Fruit fly (Drosophila melanogaster) S2 (cell line): ENCODE data around the gene RanBP3.

ENCODE experiments used
- CG8478 ChIP-seq: fragments of >200 bp; optimal IDR thresholded peaks from 2 replicates; lab custom pipeline; 2018
- CTCF ChIP-seq, 2 experiments: fragments of >200 bp; optimal IDR thresholded peaks; 2 replicates each; lab custom pipeline; 2018

RanBP3 gene

DNA sequence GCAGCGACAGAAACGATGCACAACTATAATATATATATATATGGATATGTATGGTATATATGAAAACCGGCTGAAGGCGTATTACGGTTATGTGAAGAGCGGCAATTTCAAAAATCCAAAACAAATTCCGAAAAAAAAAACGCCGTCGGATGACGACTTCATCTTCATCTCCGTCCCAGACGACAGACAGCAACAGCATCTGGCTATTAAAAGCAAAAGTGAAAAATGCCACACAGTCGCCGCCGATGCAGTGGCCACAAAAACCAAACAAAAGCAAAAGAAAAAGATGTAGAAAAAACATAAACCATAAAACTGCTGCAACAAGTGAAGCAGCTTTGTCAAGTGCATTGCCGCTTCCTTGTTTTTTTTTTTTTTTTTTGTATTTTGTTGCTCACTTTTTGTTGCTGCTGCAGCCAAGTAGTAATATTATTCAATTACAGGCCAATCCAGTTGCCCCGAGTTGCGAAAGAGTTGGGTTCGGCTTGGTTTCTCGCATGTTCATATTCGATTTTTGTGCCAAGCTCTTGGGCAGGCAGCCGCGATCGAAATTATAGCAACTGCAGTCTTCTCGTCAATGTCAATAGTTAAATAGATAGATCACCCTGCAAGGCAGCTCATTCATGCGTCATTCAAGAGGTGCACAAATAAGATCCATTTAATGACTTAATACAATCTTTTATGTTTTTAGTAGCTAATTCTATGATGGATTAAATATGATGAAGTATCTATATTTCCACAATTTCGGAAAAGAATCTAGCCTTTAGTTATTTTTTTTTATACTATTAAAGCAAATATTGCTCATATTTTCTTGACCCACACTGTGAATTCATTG, 17.8 kb downstream of the RanBP3 start:
- no peak for TF ChIP-seq CTCF (optimal IDR thresholded peaks at IDR 0.05; lab: Kevin White, UChicago)
- TF ChIP-seq CG8478, result no peak

DNA sequence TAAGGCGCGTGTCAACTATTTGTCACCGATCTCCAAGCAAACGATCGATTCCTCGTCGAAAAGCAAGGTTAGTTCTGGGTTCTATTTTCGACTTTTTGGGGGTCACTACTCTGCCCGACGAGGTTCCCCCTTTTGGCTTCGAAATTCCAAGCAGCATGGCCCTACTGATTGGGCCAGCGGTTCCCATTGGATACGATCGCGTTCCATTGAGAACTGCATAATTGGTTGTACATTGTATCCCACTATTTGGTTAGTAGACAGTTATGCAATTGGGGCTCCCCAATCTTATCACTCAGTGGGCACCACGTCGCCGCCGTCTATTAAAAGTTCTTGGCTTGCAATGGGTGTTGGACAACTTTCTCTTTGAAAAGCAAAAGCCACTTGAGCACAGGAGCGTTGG, 18.9 kb downstream of the RanBP3 start:
- TF ChIP-seq CG8478, result no peak
- TF ChIP-seq CTCF (optimal IDR thresholded peaks at IDR 0.05; lab: Kevin White, UChicago), result no peak

DNA sequence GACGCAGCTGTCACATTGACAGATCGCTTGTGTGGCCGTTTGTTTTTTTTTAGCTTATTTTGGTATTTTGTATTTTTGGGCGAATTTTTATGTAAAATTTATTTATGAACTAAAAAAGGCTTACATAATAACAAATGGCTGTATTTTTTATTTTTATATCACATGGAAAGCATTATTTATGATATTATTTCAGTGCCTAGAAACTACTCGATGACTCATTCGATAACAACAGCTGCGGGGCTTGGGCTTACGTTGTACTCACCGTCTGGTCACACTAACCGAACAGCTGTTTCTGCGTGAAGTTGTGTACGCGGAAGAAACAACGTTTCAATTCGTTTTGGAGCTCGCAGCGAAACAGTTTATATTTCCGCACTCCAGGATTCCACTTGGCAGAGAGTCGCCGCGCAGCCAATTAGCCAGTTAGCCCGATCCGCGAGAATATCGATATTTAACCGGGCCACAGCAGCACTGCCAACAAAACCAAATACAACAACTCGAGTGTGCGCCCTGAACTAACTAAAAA, 19.6 kb downstream of the RanBP3 start, which contains the start of the genes Hmgcr and Rpn9:
Hmgcr (plus strand) TSS at position 335 of the 523 bp plus-strand sequence.
Rpn9 (minus strand) TSS at position 473 of the 523 bp plus-strand sequence.
- no peak for TF ChIP-seq CTCF (optimal IDR thresholded peaks at IDR 0.05; lab: Kevin White, UChicago)
- no peak for TF ChIP-seq CG8478

DNA sequence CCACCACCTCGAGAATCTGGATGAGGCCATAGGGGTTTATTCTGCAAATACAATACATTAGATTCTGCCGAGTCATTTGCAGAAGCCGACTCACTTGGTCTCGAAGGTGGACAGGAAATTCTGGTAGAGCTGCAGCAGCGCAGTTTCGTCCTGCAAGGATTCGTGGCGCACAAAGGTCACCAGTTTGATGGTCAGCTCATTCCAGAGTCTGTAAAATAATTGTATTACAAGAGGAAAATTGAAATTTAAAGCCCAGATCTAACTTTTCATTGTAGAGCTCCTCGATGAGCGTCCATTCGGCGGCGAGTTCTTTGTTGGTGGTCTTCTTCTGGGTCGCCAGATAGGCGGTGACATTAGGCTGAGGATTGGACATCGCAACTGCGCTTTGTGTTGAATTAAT, 20.1 kb downstream of the RanBP3 start:
- TF ChIP-seq CTCF (optimal IDR thresholded peaks at IDR 0.05; lab: Kevin White, UChicago), result no peak
- no peak for TF ChIP-seq CG8478

DNA sequence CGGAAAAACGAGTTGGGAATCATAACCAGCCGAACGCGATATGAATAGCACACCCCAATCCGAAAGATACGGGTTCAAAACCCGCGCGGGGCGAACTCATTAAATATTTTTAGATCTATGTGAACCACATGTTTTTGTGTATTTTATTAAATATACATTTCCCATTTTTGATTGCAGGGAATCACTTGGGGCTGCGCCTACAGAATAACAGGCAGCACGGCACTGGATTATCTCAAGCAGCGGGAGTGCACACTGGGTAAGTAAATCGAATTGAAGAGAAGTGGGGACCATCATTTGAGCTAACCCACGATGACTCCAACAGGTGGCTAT, 22.2 kb downstream of the RanBP3 start:
- TF ChIP-seq CTCF (optimal IDR thresholded peaks at IDR 0.05; lab: Kevin White, UChicago) (no peak), CG8478 (no peak)

DNA sequence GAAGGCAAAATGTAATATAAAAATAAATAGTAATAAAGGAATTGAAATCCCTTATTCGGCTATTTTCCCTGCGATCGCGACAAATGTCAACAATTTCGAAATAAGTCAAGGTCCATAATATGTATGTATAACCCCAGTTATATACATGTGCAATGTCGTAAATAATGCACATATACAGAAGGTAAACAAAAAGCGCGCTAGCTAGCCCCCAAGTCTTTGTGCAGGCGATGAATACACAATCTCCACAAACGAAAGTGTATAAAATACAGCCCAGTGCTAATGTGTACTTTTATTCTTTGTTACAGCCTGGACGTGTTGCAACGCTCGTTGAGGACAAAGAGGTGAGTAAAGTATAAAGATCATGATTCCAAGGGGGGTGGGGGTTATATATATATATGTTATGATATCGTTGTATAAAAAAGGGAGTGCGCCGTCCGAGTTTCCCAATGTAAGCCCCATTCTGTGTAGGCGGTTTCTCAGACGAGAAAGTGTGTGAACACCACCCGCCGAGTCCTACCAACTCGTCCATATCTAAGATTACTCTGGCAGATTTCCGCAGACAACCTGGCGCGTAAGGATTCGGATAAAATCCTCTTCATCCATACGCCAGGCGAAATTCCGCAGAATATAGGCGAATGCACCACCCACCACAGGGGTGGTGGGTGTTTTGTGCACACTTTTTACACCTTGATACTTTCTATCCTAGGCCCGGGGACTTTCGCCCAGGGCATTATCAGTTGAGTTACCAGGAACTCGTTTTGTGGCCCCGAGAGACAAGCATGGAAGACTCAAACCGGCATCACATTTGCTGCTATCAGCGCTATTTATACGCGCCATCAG, 22.8 kb downstream of the RanBP3 start:
- TF ChIP-seq CG8478 (no peak), CTCF (optimal IDR thresholded peaks at IDR 0.05; lab: Kevin White, UChicago) (no peak)

DNA sequence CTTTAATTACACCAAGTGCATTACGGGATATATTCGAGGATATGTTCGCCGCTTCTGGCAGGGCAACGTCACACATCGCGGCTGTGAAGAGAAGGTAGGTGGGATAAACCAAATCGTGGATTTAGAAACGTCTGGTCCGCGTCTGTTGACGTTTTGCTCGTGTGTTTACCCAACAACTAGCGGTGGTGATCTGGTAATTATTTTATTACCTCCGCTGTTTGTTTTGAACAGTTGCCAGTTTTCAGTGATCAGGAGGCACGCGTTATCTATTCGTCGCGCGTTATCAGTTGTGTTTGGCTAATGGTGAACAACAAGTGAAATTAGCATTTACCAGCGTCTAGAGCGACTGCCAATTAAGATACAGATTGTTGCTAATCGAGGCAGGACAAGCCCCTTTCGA, 23.6 kb downstream of the RanBP3 start:
- no peak for TF ChIP-seq CTCF (optimal IDR thresholded peaks at IDR 0.05; lab: Kevin White, UChicago)
- no peak for TF ChIP-seq CG8478

DNA sequence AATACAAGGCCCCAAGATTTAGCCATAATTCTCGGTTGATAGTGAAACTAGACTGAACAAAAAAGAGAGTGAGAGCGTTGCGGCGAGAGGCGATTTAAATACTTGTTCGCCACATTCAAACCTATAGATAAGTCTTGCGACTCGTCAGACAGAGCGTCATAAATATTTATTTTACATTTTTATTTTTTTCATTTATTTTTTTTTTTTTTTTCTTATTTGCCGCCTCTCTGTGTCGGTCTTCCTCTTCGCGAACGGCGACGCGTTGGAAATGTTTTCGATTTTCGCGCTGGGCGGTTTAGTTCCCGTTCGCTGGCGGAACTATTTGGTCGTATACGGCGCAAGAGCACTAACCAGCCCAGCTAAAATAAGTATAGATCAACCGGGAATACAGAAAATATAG, 24.5 kb downstream of the RanBP3 start:
- TF ChIP-seq CG8478, result no peak
- no peak for TF ChIP-seq CTCF (optimal IDR thresholded peaks at IDR 0.05; lab: Kevin White, UChicago)

DNA sequence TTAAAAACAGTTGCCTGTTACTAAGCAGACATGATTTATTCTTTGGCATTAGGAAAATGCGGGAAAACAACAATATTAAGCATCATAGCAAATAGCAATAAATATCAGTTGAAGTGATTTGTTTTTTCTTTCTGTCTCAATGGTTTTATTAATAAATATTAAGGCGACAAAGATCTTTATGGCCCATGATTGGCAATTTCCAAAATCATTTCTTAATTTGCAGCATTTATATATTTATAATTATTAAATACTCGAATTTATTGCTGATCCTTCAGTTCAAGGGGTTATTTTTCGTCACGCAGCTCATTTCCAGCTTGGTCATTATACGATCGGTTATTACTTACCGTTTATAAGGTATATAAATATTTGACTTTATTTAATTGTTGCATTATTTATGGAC, 25.0 kb downstream of the RanBP3 start:
- no peak for TF ChIP-seq CG8478
- no peak for TF ChIP-seq CTCF (optimal IDR thresholded peaks at IDR 0.05; lab: Kevin White, UChicago)

DNA sequence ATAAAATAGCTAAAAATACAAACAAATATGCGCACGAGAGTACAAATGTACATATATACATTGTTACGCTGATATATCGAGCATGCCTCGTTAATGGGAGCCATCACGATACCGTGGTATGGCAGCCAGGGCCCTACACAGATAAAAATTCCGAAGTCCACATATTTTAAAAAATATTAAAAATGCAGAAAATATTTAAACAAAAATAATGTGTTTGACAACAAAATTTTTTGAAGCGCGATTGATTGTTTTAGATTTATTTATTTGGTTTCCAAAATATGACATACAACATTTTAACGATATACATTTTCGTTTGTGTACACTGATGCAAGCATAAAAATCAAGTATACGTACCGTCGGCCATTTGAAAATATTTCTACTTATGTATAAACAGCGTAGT, 25.9 kb downstream of the RanBP3 start:
- TF ChIP-seq CTCF (optimal IDR thresholded peaks at IDR 0.05; lab: Kevin White, UChicago) (no peak), CG8478 (no peak)

DNA sequence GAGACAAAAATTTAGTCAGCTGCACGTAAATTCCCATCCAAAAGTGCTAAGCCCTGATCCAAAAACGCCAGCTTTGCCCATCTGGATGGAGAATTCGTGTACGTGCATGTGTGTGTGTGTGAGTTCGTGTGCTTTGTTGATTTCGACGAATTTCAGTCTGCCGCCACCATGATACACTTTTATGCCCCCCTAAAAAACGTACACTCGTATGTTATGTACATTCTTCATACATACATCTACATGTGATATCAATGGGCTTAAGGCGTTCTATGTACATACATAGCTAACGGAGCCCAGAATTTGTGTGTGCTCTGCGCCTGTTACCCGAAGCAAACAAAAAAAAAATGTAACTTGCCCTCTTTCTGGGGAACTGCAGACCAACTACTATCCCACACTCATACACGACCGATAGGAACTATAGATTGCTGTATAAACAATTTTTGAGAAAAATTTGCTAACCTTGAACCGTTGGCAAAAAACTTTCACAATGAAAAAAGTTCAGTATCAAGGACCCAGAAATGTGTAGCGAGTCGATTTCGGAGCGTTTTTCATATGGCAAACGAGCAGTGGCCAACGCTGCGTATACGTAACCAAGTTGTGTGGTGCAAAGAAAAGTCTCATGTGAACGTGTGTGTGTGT, 26.8 kb downstream of the RanBP3 start:
- TF ChIP-seq CTCF (optimal IDR thresholded peaks at IDR 0.05; lab: Kevin White, UChicago), result no peak
- TF ChIP-seq CG8478, result no peak

DNA sequence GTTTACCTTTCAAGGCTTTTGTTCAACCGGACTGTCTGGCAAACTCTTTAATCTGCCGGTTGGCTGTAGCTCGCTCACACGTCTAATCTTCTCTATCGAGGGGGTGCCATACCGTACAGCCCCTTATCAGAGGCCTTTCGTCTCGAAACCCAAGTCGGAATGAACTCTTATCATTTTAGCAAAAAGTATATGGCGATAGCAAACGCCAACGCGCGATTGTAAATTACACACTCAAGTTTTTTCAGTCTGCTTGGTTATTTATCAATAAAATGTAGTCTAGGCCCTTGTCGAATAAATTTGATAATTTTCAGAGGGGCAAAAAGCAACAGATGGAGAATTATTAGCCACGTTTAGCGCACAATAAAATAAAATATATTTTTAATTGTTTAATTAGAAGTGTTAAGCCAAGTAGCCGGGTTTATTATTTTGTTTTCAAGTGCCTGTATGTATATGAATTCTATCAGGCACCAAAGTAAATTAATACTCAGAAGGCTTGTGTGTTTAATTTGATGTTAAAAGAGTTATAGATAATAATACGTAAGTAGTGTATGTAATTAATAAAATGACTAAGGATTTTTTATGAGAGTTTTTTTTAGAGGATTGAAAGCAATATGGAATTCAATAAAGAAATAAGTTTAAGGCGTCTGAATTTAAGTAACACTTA, 27.7 kb downstream of the RanBP3 start:
- TF ChIP-seq CG8478, result no peak
- no peak for TF ChIP-seq CTCF (optimal IDR thresholded peaks at IDR 0.05; lab: Kevin White, UChicago)

DNA sequence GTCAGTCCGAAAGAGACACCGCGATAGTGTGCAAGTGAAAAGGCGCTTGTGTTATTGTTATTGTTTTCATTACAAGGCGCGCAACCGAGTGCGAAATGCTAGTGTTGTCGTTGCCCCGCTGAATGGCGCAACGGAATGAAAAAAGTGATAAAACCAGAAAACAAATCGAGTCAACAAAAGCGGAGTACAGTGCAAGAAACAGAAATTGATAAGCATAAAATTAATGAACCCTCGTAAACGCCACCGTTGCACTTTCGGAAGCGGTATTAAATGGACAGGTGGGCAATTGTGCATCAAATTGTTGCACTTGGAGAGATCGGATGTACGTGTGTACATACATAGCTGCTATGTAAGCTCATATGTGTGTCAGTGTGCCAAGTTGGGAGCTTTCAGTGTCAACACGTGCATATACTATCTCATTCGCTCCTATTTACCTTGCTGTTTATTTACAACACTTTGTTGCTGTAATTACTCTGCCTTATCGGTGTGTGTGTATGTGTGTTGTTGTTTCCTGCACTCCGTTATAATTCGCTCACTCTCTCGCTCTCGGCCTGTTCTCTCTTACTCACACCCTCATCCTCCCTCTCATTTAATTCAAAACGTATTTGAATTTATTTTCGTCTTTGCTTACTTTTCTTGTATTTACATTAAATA, 29.1 kb downstream of the RanBP3 start:
- TF ChIP-seq CTCF (optimal IDR thresholded peaks at IDR 0.05; lab: Kevin White, UChicago) (no peak), CG8478 (no peak)

DNA sequence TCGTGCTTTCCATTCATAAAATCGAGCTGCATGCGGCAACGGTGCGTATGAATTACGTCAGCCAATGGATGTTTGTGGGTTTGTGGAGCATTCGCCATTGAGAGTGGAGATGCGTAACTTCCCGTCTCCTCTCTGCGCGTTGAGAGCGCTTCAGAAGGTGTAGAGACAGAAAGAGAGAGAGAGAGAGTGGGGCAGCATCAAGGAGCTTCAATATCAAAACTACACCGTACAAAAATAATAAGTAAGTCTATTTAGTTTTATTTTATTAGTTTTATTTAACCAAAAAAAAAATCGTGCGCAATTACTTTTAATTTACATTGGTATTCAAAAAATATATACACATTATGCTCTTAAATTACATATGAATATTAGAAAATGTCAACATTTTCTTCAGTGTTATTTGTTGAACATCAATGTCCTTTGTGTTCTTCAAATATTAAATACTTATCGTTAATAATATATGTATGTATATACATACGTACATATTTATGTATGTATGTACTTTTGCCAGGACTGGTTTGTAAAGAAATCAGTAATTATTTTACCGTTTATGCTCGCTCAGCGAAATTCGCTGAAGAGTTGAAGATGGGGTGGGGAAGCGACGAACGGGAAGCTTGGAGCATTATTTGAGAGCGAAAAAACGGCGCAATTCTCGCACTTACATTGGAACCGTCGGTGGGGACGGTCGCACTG, 29.8 kb downstream of the RanBP3 start, which contains the start of gene CG10365:
CG10365 (plus strand) TSS at position 652 of the 693 bp plus-strand sequence.
- TF ChIP-seq CG8478, result no peak
- TF ChIP-seq CTCF (optimal IDR thresholded peaks at IDR 0.05; lab: Kevin White, UChicago), result no peak
